Fruit fly (Drosophila melanogaster): Measurements from ENCODE around the gene mys.

mys gene

DNA sequence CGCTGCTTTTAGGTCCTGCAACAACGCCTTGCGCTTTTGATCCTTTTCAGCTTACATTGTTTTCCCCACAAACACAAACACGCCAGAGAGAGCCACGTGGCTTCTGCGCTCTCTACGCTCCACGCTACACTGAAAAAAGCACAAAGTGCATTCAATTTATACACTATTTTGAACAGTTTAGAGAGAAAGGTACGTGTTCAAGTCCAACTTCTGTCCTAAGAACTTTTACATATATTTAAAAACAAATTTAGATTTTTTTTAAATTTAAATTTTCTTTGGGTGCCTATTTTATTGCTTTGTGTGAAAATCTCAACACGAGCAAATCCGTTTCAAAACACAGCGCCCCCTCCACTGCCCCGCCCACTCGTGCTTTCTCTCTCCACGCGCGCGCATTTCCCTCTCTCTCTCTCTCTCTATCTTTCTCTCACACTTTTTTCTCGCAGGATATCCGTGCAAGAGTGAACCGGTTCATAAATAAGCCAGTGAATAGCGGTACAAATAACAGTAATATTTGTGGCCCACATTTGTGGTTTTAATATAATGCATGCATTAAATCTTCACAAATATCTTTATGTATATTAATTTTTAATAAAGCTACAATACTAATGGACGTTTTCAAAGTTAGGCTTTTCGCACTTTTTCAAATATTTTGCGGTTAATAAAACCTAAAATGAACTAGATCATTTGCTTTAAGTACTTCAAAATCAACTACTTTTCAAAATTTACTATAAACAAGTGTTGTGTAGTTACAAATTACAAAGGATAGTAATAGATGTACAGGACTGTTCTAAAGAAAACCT is 38.8 kb downstream of the mys start (continued):
- no peak for TF ChIP-seq wek (GFP tag; optimal IDR thresholded peaks at IDR 0.05)
- peak; percentile 89 for TF ChIP-seq ranshi (GFP tag; IDR thresholded peaks at IDR 0.05)
- peak; percentile 57 for TF ChIP-seq CG9817 (tag; optimal IDR thresholded peaks at IDR 0.05)
- TF ChIP-seq nau (GFP tag; optimal IDR thresholded peaks at IDR 0.05): peak; percentile 74
- TF ChIP-seq CG14965 (GFP tag; optimal IDR thresholded peaks at IDR 0.05; ENCODE audit: borderline replicate concordance): no peak
- peak; percentile 80 for TF ChIP-seq CG11504 (tag; optimal IDR thresholded peaks at IDR 0.05)
- TF ChIP-seq Elba2 (GFP tag; optimal IDR thresholded peaks at IDR 0.05): no peak
- no peak for TF ChIP-seq sc (optimal IDR thresholded peaks at IDR 0.05)
- peak; percentile 69 for TF ChIP-seq sc (GFP tag; optimal IDR thresholded peaks at IDR 0.05)
- TF ChIP-seq dmrt99B (tag; optimal IDR thresholded peaks at IDR 0.05): peak; percentile 90
- TF ChIP-seq phol (tag; optimal IDR thresholded peaks at IDR 0.05): peak; percentile 81
- peak; percentile 46 for TF ChIP-seq psq (GFP tag; optimal IDR thresholded peaks at IDR 0.05)
- peak; percentile 8 for TF ChIP-seq tx (GFP tag; optimal IDR thresholded peaks at IDR 0.05)
- peak; percentile 91 for TF ChIP-seq Drgx (GFP tag; IDR thresholded peaks at IDR 0.05)
- no peak for TF ChIP-seq CG12236 (GFP tag; optimal IDR thresholded peaks at IDR 0.05)
- TF ChIP-seq CG13123 (GFP tag; optimal IDR thresholded peaks at IDR 0.05): peak; percentile 45
- peak; percentile 68 for TF ChIP-seq CG14710 (tag; optimal IDR thresholded peaks at IDR 0.05)
- TF ChIP-seq Ssrp (tag; optimal IDR thresholded peaks at IDR 0.05): peak; percentile 53
- peak; percentile 76 for TF ChIP-seq Hsf (GFP tag; optimal IDR thresholded peaks at IDR 0.05)
- peak; percentile 20 for TF ChIP-seq jing (GFP tag; optimal IDR thresholded peaks at IDR 0.05)
- peak; percentile 17 for TF ChIP-seq CG8359 (GFP tag; optimal IDR thresholded peaks at IDR 0.05; ENCODE audit: borderline replicate concordance)
- peak; percentile 57 for TF ChIP-seq CG1647 (GFP tag; optimal IDR thresholded peaks at IDR 0.05)
- TF ChIP-seq CG10366 (GFP tag; IDR thresholded peaks at IDR 0.05): peak; percentile 82
- TF ChIP-seq luna (GFP tag; optimal IDR thresholded peaks at IDR 0.05): no peak
- TF ChIP-seq CG10267 (tag; optimal IDR thresholded peaks at IDR 0.05): peak; percentile 74
- TF ChIP-seq emc (GFP tag; optimal IDR thresholded peaks at IDR 0.05): no peak
- no peak for TF ChIP-seq CG17912 (GFP tag; optimal IDR thresholded peaks at IDR 0.05)
- peak; percentile 87 for TF ChIP-seq Xbp1 (GFP tag; optimal IDR thresholded peaks at IDR 0.05)
- TF ChIP-seq Bdp1 (GFP tag; optimal IDR thresholded peaks at IDR 0.05): peak; percentile 31
- no peak for TF ChIP-seq mld (GFP tag; IDR thresholded peaks at IDR 0.05; ENCODE audit: partially characterized antibody)
- TF ChIP-seq TFAM (GFP tag; optimal IDR thresholded peaks at IDR 0.05): no peak
- TF ChIP-seq CG32767 (GFP tag; IDR thresholded peaks at IDR 0.05): peak; percentile 56
- TF ChIP-seq Oli (tag; optimal IDR thresholded peaks at IDR 0.05): peak; percentile 82
- peak; percentile 48 for TF ChIP-seq CG1792 (GFP tag; optimal IDR thresholded peaks at IDR 0.05)
- peak; percentile 17 for TF ChIP-seq Mad (GFP tag; optimal IDR thresholded peaks at IDR 0.05)
- peak; percentile 62 for TF ChIP-seq CG6654 (GFP tag; optimal IDR thresholded peaks at IDR 0.05)
- peak; percentile 85 for TF ChIP-seq zfh1 (GFP tag; IDR thresholded peaks at IDR 0.05)
- TF ChIP-seq crc (GFP tag; optimal IDR thresholded peaks at IDR 0.05): peak; percentile 33
- TF ChIP-seq CG17359 (tag; optimal IDR thresholded peaks at IDR 0.05): peak; percentile 90
- no peak for TF ChIP-seq bbx (GFP tag; IDR thresholded peaks at IDR 0.05; ENCODE audit: partially characterized antibody)
- peak; percentile 85 for TF ChIP-seq PHDP (tag; optimal IDR thresholded peaks at IDR 0.05)
- peak; percentile 66 for TF ChIP-seq odd (GFP tag; optimal IDR thresholded peaks at IDR 0.05)
- TF ChIP-seq CG8388 (GFP tag; optimal IDR thresholded peaks at IDR 0.05): peak; percentile 81
- peak; percentile 92 for TF ChIP-seq Hmr (GFP tag; optimal IDR thresholded peaks at IDR 0.05)
- TF ChIP-seq CG2120 (GFP tag; optimal IDR thresholded peaks at IDR 0.05): peak; percentile 84
- TF ChIP-seq CG13287 (GFP tag; IDR thresholded peaks at IDR 0.05; ENCODE audit: partially characterized antibody): no peak
- peak; percentile 84 for TF ChIP-seq HHEX (GFP tag; optimal IDR thresholded peaks at IDR 0.05)
- TF ChIP-seq CG6175 (GFP tag; IDR thresholded peaks at IDR 0.05): 0 out of 3 replicates have a peak, but pooled peaks have one; percentile 64
